Worm (Caenorhabditis elegans): ENCODE data around the gene F47E1.4.

The F47E1.4 gene

DNA sequence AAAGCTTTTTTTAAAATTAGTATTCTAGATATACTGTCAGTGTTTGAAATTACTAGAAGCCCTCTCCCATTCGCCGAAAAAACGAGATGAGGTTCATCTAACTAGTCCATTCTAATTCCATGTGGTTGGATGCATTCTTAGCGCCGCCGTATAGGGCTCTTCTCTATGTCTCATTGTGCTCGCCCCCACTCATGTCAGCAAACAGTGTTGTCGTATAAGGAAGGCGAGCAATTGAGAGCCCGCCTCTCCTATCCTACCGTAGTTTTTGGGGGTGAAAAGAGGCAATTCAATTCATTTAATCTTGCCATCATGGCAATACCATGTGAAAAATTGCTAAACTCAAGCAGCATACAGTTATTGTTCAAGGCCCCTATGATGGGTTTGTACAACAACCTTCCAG, 14.0 kb upstream of the F47E1.4 start, which contains the start of gene F47E1.20:
TSS of gene F47E1.20 (plus strand) at position 301 of the 400 bp plus-strand sequence.
- TF ChIP-seq nhr-129 (tag; optimal IDR thresholded peaks at IDR 0.05), result no peak
- no peak for TF ChIP-seq nhr-11 (tag; optimal IDR thresholded peaks at IDR 0.05)
- TF ChIP-seq elt-1 (tag; optimal IDR thresholded peaks at IDR 0.05), result no peak
- TF ChIP-seq nhr-12 (tag; optimal IDR thresholded peaks at IDR 0.05), result no peak
- TF ChIP-seq lin-39 (tag; optimal IDR thresholded peaks at IDR 0.05), result no peak
- no peak for TF ChIP-seq mbf-1 (tag; optimal IDR thresholded peaks at IDR 0.05)
- TF ChIP-seq egl-27 (tag; optimal IDR thresholded peaks at IDR 0.05), result no peak
- TF ChIP-seq lin-13 (GFP tag; optimal IDR thresholded peaks at IDR 0.05), result no peak
- TF ChIP-seq unc-55 (GFP tag; optimal IDR thresholded peaks at IDR 0.05), result no peak

DNA sequence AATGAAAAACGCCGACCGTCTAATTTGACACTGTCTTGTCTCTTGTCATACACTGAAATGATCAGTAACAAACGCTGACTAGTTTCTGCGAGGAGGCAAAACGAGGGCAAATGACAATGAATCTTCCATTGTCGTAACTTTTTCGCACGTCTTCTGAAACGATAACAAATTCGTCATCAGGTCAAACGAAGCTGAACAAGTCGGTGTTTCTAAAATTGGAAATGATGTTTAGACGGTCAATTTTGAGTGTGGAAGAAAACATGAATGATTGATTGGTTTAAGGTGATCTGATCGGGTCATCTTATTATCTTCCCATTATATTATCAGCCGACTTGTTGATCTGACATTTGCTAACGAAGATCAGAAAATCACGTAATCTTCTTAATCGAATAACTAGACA, 9.2 kb upstream of the F47E1.4 start:
- TF ChIP-seq lin-13 (GFP tag; optimal IDR thresholded peaks at IDR 0.05), result no peak
- TF ChIP-seq sma-3 (GFP tag; optimal IDR thresholded peaks at IDR 0.05), result peak; percentile 16

DNA sequence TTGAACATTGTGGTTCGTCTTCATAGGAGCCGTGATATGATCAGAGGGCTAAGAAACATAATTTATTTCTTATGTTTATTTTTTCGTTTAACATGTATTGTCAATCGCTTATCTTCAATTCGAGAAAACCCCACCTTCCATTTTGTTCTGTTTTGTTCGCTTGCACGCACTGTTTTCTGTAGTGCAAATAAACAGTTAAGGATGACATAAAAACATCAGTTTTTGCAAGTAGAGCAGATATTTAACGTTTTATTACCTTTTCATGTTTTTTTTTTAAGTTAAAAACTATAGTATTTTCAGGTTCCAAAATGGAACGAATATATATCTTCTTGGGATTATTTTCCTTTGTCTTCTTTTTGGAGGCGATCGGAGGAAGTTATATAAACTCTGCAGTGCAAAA, 5.3 kb upstream of the F47E1.4 start, which contains the start of gene F47E1.2:
TSS of gene F47E1.2 (plus strand) at position 301 of the 400 bp plus-strand sequence.
- no peak for TF ChIP-seq aly-2 (tag; optimal IDR thresholded peaks at IDR 0.05)
- TF ChIP-seq F13H6.1 (tag; optimal IDR thresholded peaks at IDR 0.05), result no peak
- TF ChIP-seq lin-39 (tag; optimal IDR thresholded peaks at IDR 0.05), result no peak
- no peak for TF ChIP-seq egl-27 (tag; optimal IDR thresholded peaks at IDR 0.05)
- no peak for TF ChIP-seq elt-3 (tag; optimal IDR thresholded peaks at IDR 0.05)
- no peak for TF ChIP-seq nhr-129 (tag; optimal IDR thresholded peaks at IDR 0.05)
- no peak for TF ChIP-seq nhr-23 (tag; optimal IDR thresholded peaks at IDR 0.05)
- no peak for TF ChIP-seq nhr-77 (tag; optimal IDR thresholded peaks at IDR 0.05)
- no peak for TF ChIP-seq ceh-82 (tag; optimal IDR thresholded peaks at IDR 0.05)
- TF ChIP-seq blmp-1 (tag; optimal IDR thresholded peaks at IDR 0.05; ENCODE audit: insufficient read depth), result no peak
- no peak for TF ChIP-seq nhr-10 (tag; optimal IDR thresholded peaks at IDR 0.05)
- TF ChIP-seq ztf-11 (tag; optimal IDR thresholded peaks at IDR 0.05), result no peak
- no peak for TF ChIP-seq sma-3 (GFP tag; optimal IDR thresholded peaks at IDR 0.05)
- no peak for TF ChIP-seq unc-55 (GFP tag; optimal IDR thresholded peaks at IDR 0.05)
- TF ChIP-seq ztf-4 (tag; optimal IDR thresholded peaks at IDR 0.05), result no peak
- no peak for TF ChIP-seq elt-1 (tag; optimal IDR thresholded peaks at IDR 0.05)
- TF ChIP-seq mab-5 (tag; optimal IDR thresholded peaks at IDR 0.05), result no peak

DNA sequence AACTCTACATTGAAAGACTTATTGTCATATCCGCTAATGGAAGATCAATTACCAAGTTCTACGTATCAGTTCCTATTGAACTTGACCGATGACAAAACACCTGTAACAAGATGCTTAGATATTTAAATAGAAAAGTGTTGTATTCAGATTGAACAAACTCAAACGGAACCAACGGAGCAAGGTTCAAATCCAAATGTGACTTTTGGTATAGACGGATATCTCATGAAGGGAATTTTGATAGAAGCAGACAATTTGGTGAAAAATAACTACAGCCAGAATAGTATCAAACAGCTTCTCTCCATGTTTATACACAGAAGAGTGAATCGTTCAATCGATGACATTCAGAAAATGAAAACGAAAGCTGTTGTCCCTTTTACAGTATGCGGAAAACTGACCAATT, 816 bp downstream of the F47E1.4 start:
- TF ChIP-seq nhr-129 (tag; optimal IDR thresholded peaks at IDR 0.05), result no peak
- no peak for TF ChIP-seq nhr-6 (tag; optimal IDR thresholded peaks at IDR 0.05)

DNA sequence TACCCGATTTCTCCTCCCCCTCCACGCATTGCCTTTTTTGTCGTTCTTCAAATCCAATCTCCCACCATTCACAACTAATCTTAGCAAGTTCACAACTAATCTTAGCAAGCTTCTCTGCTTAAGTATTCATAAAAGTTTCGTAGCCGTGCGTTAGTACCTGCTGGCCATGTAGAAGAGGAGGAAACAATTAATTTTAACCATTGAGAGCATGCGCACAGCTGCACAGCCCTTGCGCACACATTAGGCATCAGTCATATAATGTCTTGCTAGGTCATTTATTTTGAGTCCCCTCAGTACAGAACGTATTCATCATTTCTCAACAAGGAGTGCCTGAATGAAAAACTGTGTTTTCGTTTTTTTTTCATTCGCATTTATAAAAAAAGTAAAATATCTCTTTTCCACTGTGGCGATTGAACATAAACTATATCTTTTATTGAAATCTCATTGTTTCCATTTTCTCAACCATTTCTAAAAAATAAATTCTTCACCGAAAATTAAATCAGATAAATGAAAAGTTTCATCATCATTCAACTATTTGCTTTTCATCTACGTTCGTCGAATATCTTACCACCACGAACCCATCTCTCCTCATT, 4.7 kb downstream of the F47E1.4 start:
- TF ChIP-seq ama-1 (optimal IDR thresholded peaks at IDR 0.05) (no peak), unc-55 (GFP tag; optimal IDR thresholded peaks at IDR 0.05) (peak; percentile 7)

DNA sequence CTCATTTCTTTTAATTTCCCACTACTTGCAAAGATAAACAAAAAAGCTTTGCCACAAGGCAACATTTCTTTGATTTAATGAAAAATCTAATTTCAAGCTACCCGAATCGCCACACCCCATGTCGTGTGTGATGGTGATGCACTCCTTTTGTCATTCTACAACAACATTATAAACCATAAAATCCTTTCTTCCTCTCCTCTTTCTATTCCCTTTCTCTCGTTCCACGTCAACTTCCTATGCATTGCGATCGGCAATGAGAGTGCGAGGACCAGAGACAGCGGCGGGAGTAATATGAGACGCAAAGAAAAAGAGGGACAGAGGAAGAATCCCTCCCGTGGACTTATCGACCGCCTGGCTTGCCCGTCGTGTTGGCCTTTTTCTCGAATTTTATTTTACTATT, 5.5 kb downstream of the F47E1.4 start:
- TF ChIP-seq snpc-4 (tag; optimal IDR thresholded peaks at IDR 0.05) (peak; percentile 4), sma-3 (GFP tag; optimal IDR thresholded peaks at IDR 0.05) (peak; percentile 29), elt-1 (tag; optimal IDR thresholded peaks at IDR 0.05) (no peak), aly-2 (tag; optimal IDR thresholded peaks at IDR 0.05) (no peak), nhr-21 (tag; optimal IDR thresholded peaks at IDR 0.05) (peak; percentile 33), sem-4 (tag; optimal IDR thresholded peaks at IDR 0.05) (peak; percentile 57), nhr-25 (tag; optimal IDR thresholded peaks at IDR 0.05) (peak; percentile 36), F13H6.1 (tag; optimal IDR thresholded peaks at IDR 0.05) (peak; percentile 61), unc-55 (GFP tag; optimal IDR thresholded peaks at IDR 0.05) (peak; percentile 50), lsy-2 (tag; optimal IDR thresholded peaks at IDR 0.05) (no peak), fos-1 (tag; optimal IDR thresholded peaks at IDR 0.05) (peak; percentile 60), elt-3 (tag; optimal IDR thresholded peaks at IDR 0.05) (no peak), ZK546.5 (tag; optimal IDR thresholded peaks at IDR 0.05) (no peak), sma-9 (GFP tag; optimal IDR thresholded peaks at IDR 0.05) (peak; percentile 48), sma-9 (tag; optimal IDR thresholded peaks at IDR 0.05) (no peak), ceh-82 (tag; optimal IDR thresholded peaks at IDR 0.05) (no peak), gmeb-1 (tag; optimal IDR thresholded peaks at IDR 0.05) (no peak), ztf-11 (tag; optimal IDR thresholded peaks at IDR 0.05) (no peak), lin-13 (GFP tag; optimal IDR thresholded peaks at IDR 0.05) (peak; percentile 37), nhr-129 (tag; optimal IDR thresholded peaks at IDR 0.05) (peak; percentile 78), Y55F3AM.14 (GFP tag; optimal IDR thresholded peaks at IDR 0.05) (no peak), C34F6.9 (tag; optimal IDR thresholded peaks at IDR 0.05) (peak; percentile 75), crh-2 (tag; optimal IDR thresholded peaks at IDR 0.05) (peak; percentile 85), dmd-4 (tag; optimal IDR thresholded peaks at IDR 0.05) (no peak), ama-1 (optimal IDR thresholded peaks at IDR 0.05) (no peak), nhr-12 (tag; optimal IDR thresholded peaks at IDR 0.05) (no peak), peb-1 (tag; optimal IDR thresholded peaks at IDR 0.05) (no peak)
